Worm (Caenorhabditis elegans): ENCODE results near the gene T23B7.2.

ce11 chrII:4834761-4835160, 7.3 kb downstream of the T23B7.2 start, which contains the start of the genes C33F10.11 and C33F10.1:
- TF ChIP-seq mep-1 (tag; optimal IDR thresholded peaks at IDR 0.05) = no peak
- no peak for TF ChIP-seq fkh-10 (GFP tag; optimal IDR thresholded peaks at IDR 0.05)
- no peak for TF ChIP-seq snpc-4 (tag; optimal IDR thresholded peaks at IDR 0.05)
- no peak for TF ChIP-seq mdl-1 (tag; optimal IDR thresholded peaks at IDR 0.05)
- TF ChIP-seq lin-15B (tag; optimal IDR thresholded peaks at IDR 0.05) = no peak
- no peak for TF ChIP-seq hlh-30 (tag; optimal IDR thresholded peaks at IDR 0.05; ENCODE audit: insufficient read depth)
- no peak for TF ChIP-seq nhr-77 (tag; optimal IDR thresholded peaks at IDR 0.05)
- TF ChIP-seq sdz-12 (GFP tag; optimal IDR thresholded peaks at IDR 0.05) = no peak
- no peak for TF ChIP-seq saeg-2 (GFP tag; IDR thresholded peaks at IDR 0.05)
